Worm (Caenorhabditis elegans): ENCODE data around the gene nlp-11.
A peak's percentile ranks its signal among the peaks of the same experiment; 100 is the strongest.

The nlp-11 gene

ce11 chrII:9656210-9656755 lies 35.5 kb downstream of the nlp-11 start, which contains the start of gene gstk-1:
Gene gstk-1, plus strand, starts transcription at chrII:9656705.
- TF ChIP-seq dve-1 (tag; optimal IDR thresholded peaks at IDR 0.05) (no peak), nhr-232 (tag; optimal IDR thresholded peaks at IDR 0.05) (no peak), ceh-48 (tag; optimal IDR thresholded peaks at IDR 0.05) (no peak), elt-2 (tag; optimal IDR thresholded peaks at IDR 0.05) (peak; percentile 19), pros-1 (tag; optimal IDR thresholded peaks at IDR 0.05) (no peak)

ce11 chrII:9655530-9656139 lies 36.1 kb downstream of the nlp-11 start, which contains the start of gene ZK1307.1:
Gene ZK1307.1, minus strand, starts transcription at chrII:9655580.
- TF ChIP-seq F13H6.1 (tag; optimal IDR thresholded peaks at IDR 0.05): no peak
- TF ChIP-seq madf-2 (tag; optimal IDR thresholded peaks at IDR 0.05): no peak
- no peak for TF ChIP-seq ama-1 (optimal IDR thresholded peaks at IDR 0.05)
- TF ChIP-seq K09A11.1 (tag; optimal IDR thresholded peaks at IDR 0.05; ENCODE audit: insufficient read depth): no peak
- TF ChIP-seq unc-3 (GFP tag; conservative IDR thresholded peaks at IDR 0.05): no peak
- no peak for TF ChIP-seq unc-3 (tag; optimal IDR thresholded peaks at IDR 0.05)
- TF ChIP-seq elt-2 (tag; optimal IDR thresholded peaks at IDR 0.05): peak; percentile 29
- no peak for TF ChIP-seq ets-4 (tag; optimal IDR thresholded peaks at IDR 0.05)

ce11 chrII:9653679-9654078 lies 38.1 kb downstream of the nlp-11 start, which contains the start of gene ZK1307.2:
Gene ZK1307.2, minus strand, starts transcription at chrII:9653952.
- TF ChIP-seq ceh-24 (tag; optimal IDR thresholded peaks at IDR 0.05) (no peak), ceh-45 (GFP tag; IDR thresholded peaks at IDR 0.05) (no peak), F13H6.1 (tag; optimal IDR thresholded peaks at IDR 0.05) (no peak), ceh-34 (tag; optimal IDR thresholded peaks at IDR 0.05) (no peak), sdc-2 (tag; optimal IDR thresholded peaks at IDR 0.05) (no peak), npax-4 (tag; optimal IDR thresholded peaks at IDR 0.05) (no peak), nfya-1 (tag; optimal IDR thresholded peaks at IDR 0.05) (no peak), C38D4.7 (GFP tag; optimal IDR thresholded peaks at IDR 0.05) (no peak), Y22D7AL.16 (tag; optimal IDR thresholded peaks at IDR 0.05) (no peak), hlh-30 (tag; optimal IDR thresholded peaks at IDR 0.05; ENCODE audit: insufficient read depth) (no peak), pha-2 (tag; optimal IDR thresholded peaks at IDR 0.05) (no peak), ets-4 (tag; optimal IDR thresholded peaks at IDR 0.05) (no peak), nhr-232 (tag; optimal IDR thresholded peaks at IDR 0.05) (no peak), fkh-10 (GFP tag; optimal IDR thresholded peaks at IDR 0.05) (no peak), mec-3 (tag; optimal IDR thresholded peaks at IDR 0.05; ENCODE audit: borderline replicate concordance) (no peak), fkh-6 (tag; optimal IDR thresholded peaks at IDR 0.05) (no peak), sox-2 (GFP tag; IDR thresholded peaks at IDR 0.05) (no peak), ceh-2 (tag; optimal IDR thresholded peaks at IDR 0.05) (no peak), K02D7.2 (tag; optimal IDR thresholded peaks at IDR 0.05) (no peak)

ce11 chrII:9652919-9653318 lies 38.8 kb downstream of the nlp-11 start, which contains the start of gene ZK1307.3:
Gene ZK1307.3, minus strand, starts transcription at chrII:9653019.
- TF ChIP-seq hlh-6 (tag; optimal IDR thresholded peaks at IDR 0.05) (no peak), ceh-9 (tag; optimal IDR thresholded peaks at IDR 0.05) (no peak), pha-4 (tag; optimal IDR thresholded peaks at IDR 0.05) (no peak), pax-1 (tag; optimal IDR thresholded peaks at IDR 0.05) (no peak)

ce11 chrII:9651700-9652099 lies 40.0 kb downstream of the nlp-11 start, which contains the start of gene ZK1307.4:
Gene ZK1307.4, minus strand, starts transcription at chrII:9651800.
- TF ChIP-seq hlh-8 (tag; optimal IDR thresholded peaks at IDR 0.05) (no peak), dve-1 (tag; optimal IDR thresholded peaks at IDR 0.05) (no peak), pha-4 (tag; optimal IDR thresholded peaks at IDR 0.05) (no peak), unc-42 (tag; optimal IDR thresholded peaks at IDR 0.05) (no peak), hlh-30 (tag; optimal IDR thresholded peaks at IDR 0.05; ENCODE audit: insufficient read depth) (no peak), pqm-1 (tag; optimal IDR thresholded peaks at IDR 0.05) (no peak), ref-2 (tag; optimal IDR thresholded peaks at IDR 0.05) (no peak), ceh-9 (tag; optimal IDR thresholded peaks at IDR 0.05) (no peak), rnt-1 (tag; optimal IDR thresholded peaks at IDR 0.05) (no peak), ceh-34 (tag; optimal IDR thresholded peaks at IDR 0.05) (no peak), unc-3 (GFP tag; conservative IDR thresholded peaks at IDR 0.05) (no peak), unc-3 (tag; optimal IDR thresholded peaks at IDR 0.05) (no peak), elt-4 (tag; optimal IDR thresholded peaks at IDR 0.05) (no peak), T23F11.4 (GFP tag; optimal IDR thresholded peaks at IDR 0.05) (no peak), hlh-6 (tag; optimal IDR thresholded peaks at IDR 0.05) (no peak), sdc-2 (tag; optimal IDR thresholded peaks at IDR 0.05) (no peak), F13H6.1 (tag; optimal IDR thresholded peaks at IDR 0.05) (no peak)
